Worm (Caenorhabditis elegans) whole organism, midembryonic: ENCODE results near the gene K10G4.10.
A peak's percentile ranks its signal among the peaks of the same experiment; 100 is the strongest.

ENCODE experiments used
- T22C8.4 ChIP-seq: fragments of 200-800 bp; sonication (Bioruptor generic); IDR thresholded peaks from 2 replicates; pipeline ENCODE4 v1.3.6; 2022; ENCODE audit warnings: missing genetic modification characterization, missing compliant biosample characterization
- cog-1 ChIP-seq: sonication (generic microtip); optimal IDR thresholded peaks from 2 replicates; lab custom pipeline; 2016; ENCODE audit warnings: missing genetic modification characterization, missing compliant biosample characterization
- flt-1 ChIP-seq: fragments of 200-800 bp; sonication (Bioruptor generic); IDR thresholded peaks from 2 replicates; pipeline ENCODE4 v1.3.6; 2022; ENCODE audit warnings: missing genetic modification characterization, missing compliant biosample characterization
- klf-2 ChIP-seq: fragments of 200-800 bp; sonication (Bioruptor generic); conservative IDR thresholded peaks from 2 replicates; pipeline ENCODE4 v1.3.6; 2022; ENCODE audit warnings: missing genetic modification reagents, missing genetic modification characterization, missing compliant biosample characterization
- med-1 ChIP-seq: sonication (generic microtip); optimal IDR thresholded peaks from 2 replicates; lab custom pipeline; 2017; ENCODE audit warnings: missing genetic modification characterization, mild to moderate bottlenecking, missing compliant biosample characterization, antibody characterized with exemption, missing genetic modification reagents; ENCODE audit not compliant: insufficient read depth
- ref-1 ChIP-seq: fragments of 200-800 bp; sonication (Bioruptor generic); conservative IDR thresholded peaks from 2 replicates; pipeline ENCODE4 v1.3.6; 2022; ENCODE audit warnings: missing genetic modification reagents, missing genetic modification characterization, missing compliant biosample characterization
- tab-1 ChIP-seq: fragments of 200-800 bp; sonication (Bioruptor generic); IDR thresholded peaks from 2 replicates; pipeline ENCODE4 v1.3.6; 2022; ENCODE audit warnings: missing genetic modification characterization, missing compliant biosample characterization
- ztf-23 ChIP-seq: fragments of 200-800 bp; sonication (Bioruptor generic); IDR thresholded peaks from 2 replicates; pipeline ENCODE4 v1.3.6; 2022; ENCODE audit warnings: missing genetic modification reagents, missing genetic modification characterization, missing compliant biosample characterization
- ztf-29 ChIP-seq: fragments of 200-800 bp; sonication (Bioruptor generic); IDR thresholded peaks from 2 replicates; pipeline ENCODE4 v1.3.6; 2022; ENCODE audit warnings: missing genetic modification reagents, missing genetic modification characterization, missing compliant biosample characterization

K10G4.10 gene

DNA sequence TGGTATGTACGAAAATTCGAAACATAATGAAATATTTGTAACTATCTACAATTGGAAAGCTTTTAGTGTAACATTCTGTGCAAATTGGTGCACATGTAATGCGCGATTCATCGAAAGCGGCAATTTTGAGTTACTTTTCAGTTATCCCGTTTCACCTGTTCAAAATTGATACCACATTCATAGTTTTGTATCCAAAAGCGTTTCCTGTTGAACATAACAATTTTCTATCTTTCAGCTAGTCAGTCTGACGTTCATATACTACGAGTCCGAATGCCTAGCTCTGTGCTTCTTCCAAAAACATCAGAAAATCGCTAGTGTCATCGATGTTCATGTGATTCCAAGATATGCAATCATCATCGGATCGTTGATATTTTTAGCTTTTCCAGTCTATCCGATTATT, 30.0 kb downstream of the K10G4.10 start:
- no peak for TF ChIP-seq ztf-29 (GFP tag; lab: Robert Waterston, UW)

DNA sequence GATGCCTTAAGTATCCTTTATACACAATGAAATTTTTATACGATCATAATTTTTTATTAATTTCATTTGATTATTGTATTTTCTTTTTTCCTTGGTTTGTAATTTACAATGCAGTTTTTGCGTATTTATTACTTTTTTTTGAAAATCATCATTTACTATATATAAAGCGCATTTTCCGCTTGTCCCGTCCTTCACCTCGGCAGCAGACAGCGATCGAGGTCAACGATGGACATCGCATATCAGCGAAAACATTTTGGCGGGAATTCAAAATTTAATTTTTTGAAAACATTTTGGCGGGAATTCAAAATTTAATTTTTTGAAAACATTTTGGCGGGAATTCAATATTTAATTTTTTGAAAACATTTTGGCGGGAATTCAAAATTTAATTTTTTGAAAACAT, 34.6 kb downstream of the K10G4.10 start:
- TF ChIP-seq ztf-23 (GFP tag; lab: Robert Waterston, UW) = no peak
- no peak for TF ChIP-seq cog-1 (tag; lab: Kevin White, UChicago)
- TF ChIP-seq ztf-29 (GFP tag; lab: Robert Waterston, UW) = no peak
- no peak for TF ChIP-seq klf-2 (GFP tag; lab: Robert Waterston, UW)

DNA sequence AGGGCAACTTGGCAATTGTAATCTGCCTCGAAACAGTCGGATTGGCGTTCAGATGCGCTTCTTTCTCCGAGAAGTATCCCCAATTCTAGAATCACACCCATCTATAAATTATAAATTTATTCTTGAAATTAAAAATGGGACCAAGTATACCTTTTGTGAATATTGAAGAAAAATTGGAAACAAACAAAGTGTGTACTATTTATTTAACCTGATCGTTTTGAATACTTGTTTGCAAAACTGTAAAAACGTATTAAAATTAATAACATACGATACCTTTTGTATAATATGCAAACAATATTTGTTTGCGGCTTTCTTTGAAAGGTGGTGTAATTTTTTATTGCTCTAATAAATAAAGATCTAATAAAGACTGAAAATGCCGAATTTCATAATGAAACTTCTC, 39.0 kb downstream of the K10G4.10 start, which contains the start of gene Y61B8B.3:
Gene Y61B8B.3 (minus strand): TSS at position 101 of the 400 bp plus-strand sequence.
- TF ChIP-seq tab-1 (GFP tag; lab: Robert Waterston, UW) (no peak), cog-1 (tag; lab: Kevin White, UChicago) (no peak), ztf-29 (GFP tag; lab: Robert Waterston, UW) (no peak), T22C8.4 (no peak), ztf-23 (GFP tag; lab: Robert Waterston, UW) (no peak), med-1 (no peak), ref-1 (no peak), flt-1 (GFP tag; lab: Robert Waterston, UW) (no peak), klf-2 (GFP tag; lab: Robert Waterston, UW) (no peak)

DNA sequence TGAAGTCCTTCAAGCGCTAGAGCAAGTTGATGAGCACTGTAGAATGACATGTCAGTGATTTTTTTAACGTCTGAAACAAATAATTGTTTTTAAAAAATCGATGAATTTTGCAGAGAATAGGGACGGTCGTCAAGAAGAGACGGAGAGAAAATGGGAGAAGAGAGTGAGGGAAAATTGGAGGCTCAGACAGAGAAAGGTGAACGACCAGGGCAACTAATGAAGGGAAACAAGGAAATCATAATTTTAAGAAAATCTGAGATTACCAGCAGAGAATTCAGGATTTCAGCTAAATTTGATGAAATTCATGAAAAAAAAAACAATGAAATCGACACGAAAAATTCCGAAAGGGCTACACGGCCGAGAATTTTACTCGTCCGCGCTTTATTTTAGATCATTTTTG, 41.7 kb downstream of the K10G4.10 start, which contains the start of gene F31E9.6:
Gene F31E9.6 (minus strand): TSS at position 91 of the 400 bp plus-strand sequence.
- TF ChIP-seq ztf-29 (GFP tag; lab: Robert Waterston, UW) = no peak
- TF ChIP-seq flt-1 (GFP tag; lab: Robert Waterston, UW) = no peak
- TF ChIP-seq ztf-23 (GFP tag; lab: Robert Waterston, UW) = no peak
- no peak for TF ChIP-seq T22C8.4
- no peak for TF ChIP-seq med-1
- no peak for TF ChIP-seq tab-1 (GFP tag; lab: Robert Waterston, UW)
- no peak for TF ChIP-seq ref-1
- TF ChIP-seq klf-2 (GFP tag; lab: Robert Waterston, UW) = no peak
- TF ChIP-seq cog-1 (tag; lab: Kevin White, UChicago) = no peak

DNA sequence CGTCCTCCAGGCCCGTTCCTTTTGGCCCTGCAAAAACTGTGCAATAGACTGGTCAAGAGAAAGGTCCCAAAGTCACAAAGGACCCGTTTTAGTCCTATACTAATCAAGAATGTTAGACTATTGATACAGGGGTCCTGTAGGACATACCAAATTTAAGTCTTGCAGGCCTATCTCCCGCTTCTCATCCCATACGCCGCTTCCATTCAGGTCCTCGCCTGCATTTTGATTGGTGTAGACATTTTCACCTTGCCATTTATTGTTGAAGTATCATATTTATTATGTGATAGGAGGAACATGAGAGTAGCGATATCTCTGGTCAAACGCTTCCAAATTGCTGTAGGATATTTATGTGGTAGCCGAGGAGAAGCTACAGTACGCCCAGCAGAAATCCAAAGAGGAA, 43.9 kb downstream of the K10G4.10 start:
- no peak for TF ChIP-seq ztf-23 (GFP tag; lab: Robert Waterston, UW)
- TF ChIP-seq flt-1 (GFP tag; lab: Robert Waterston, UW) = no peak
- no peak for TF ChIP-seq ref-1
- TF ChIP-seq klf-2 (GFP tag; lab: Robert Waterston, UW) = no peak
- TF ChIP-seq tab-1 (GFP tag; lab: Robert Waterston, UW) = no peak

DNA sequence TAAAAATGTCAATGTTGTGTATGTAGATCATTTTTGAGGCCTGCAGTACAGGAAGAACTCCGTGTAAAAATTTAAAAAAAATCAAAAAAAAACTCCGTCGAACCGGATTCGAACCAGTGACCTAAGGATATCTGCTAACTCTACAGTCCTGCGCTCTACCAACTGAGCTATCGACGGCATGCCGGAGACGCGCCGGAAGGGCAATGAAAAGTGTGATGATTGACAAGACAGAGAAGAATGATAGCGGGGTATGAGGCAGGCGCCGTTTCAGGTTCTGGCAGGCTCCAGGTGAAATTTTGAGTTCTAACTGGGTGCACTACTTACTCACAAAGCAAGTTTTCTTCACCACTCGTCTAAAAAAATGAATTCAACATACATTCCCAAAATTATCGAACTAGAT, 44.4 kb downstream of the K10G4.10 start, which contains the start of gene srz-58:
Gene srz-58 (plus strand): TSS at position 362 of the 400 bp plus-strand sequence.
- TF ChIP-seq cog-1 (tag; lab: Kevin White, UChicago) (no peak), ztf-29 (GFP tag; lab: Robert Waterston, UW) (no peak), T22C8.4 (no peak), tab-1 (GFP tag; lab: Robert Waterston, UW) (0 out of 2 replicates have a peak, but pooled peaks have one; percentile 9), klf-2 (GFP tag; lab: Robert Waterston, UW) (0 out of 2 replicates have a peak, but pooled peaks have one; percentile 15), ref-1 (no peak), ztf-23 (GFP tag; lab: Robert Waterston, UW) (no peak), med-1 (no peak), flt-1 (GFP tag; lab: Robert Waterston, UW) (0 out of 2 replicates have a peak, but pooled peaks have one; percentile 39)

DNA sequence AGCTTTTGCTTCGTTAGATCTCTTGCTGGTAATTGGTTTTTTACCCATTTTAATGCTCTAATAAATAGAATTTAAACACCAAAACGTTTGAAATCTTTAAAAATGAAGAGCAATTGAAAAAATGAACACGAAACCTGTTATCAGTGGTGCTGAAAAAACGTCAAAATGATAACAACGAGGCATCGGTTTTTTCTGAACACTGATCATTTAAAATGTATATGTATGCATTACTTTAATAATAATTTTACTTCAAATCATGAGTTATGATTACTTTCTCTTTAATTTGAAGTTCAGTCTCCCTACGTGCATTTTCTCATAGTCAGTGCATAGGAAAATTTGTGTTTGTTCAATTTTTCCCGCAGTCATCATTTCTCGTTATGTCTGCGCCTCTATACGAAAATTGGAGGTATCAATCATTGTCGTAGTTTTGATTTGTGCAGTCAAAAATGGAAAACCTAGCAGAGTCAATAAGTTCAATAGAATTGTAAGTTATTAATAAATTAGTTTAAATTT, 49.1 kb downstream of the K10G4.10 start, which contains the start of gene F31E9.3:
Gene F31E9.3 (plus strand): TSS at position 194 of the 513 bp plus-strand sequence.
- TF ChIP-seq cog-1 (tag; lab: Kevin White, UChicago) (no peak), ztf-23 (GFP tag; lab: Robert Waterston, UW) (no peak), ztf-29 (GFP tag; lab: Robert Waterston, UW) (no peak), klf-2 (GFP tag; lab: Robert Waterston, UW) (no peak), T22C8.4 (no peak), med-1 (no peak), ref-1 (no peak), tab-1 (GFP tag; lab: Robert Waterston, UW) (no peak), flt-1 (GFP tag; lab: Robert Waterston, UW) (no peak)

DNA sequence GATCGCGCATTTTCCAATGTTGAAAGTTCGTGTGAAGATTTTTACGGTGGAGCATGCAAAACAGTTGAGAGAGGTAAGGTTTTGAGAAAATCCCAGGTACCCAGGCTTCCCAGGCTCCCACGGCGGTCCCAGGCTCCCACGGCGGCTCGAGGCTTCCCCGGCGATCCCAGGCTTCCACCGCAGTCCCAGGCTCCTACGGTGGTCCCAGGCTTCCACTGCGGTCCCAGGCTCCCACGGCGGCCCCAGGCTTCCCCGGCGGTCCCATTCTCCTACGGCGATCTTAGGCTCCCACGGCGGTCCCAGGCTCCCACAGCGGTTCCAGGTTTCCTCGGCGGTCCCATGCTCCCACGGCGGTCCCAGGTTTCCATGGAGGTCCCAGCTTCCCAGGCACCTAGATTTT, 50.5 kb downstream of the K10G4.10 start:
- TF ChIP-seq flt-1 (GFP tag; lab: Robert Waterston, UW) (no peak), ztf-23 (GFP tag; lab: Robert Waterston, UW) (no peak), med-1 (no peak), T22C8.4 (no peak), tab-1 (GFP tag; lab: Robert Waterston, UW) (no peak), klf-2 (GFP tag; lab: Robert Waterston, UW) (no peak), ztf-29 (GFP tag; lab: Robert Waterston, UW) (no peak), ref-1 (no peak), cog-1 (tag; lab: Kevin White, UChicago) (no peak)
